Worm (Caenorhabditis elegans) whole organism, midembryonic: ENCODE data around the gene pap-3.

Experiments
- cog-1 ChIP-seq: sonication (generic microtip); optimal IDR thresholded peaks from 2 replicates; lab custom pipeline; 2016; ENCODE audit warnings: missing genetic modification characterization, missing compliant biosample characterization
- ref-1 ChIP-seq: fragments of 200-800 bp; sonication (Bioruptor generic); conservative IDR thresholded peaks from 2 replicates; pipeline ENCODE4 v1.3.6; 2022; ENCODE audit warnings: missing genetic modification reagents, missing genetic modification characterization, missing compliant biosample characterization
- tab-1 ChIP-seq: fragments of 200-800 bp; sonication (Bioruptor generic); IDR thresholded peaks from 2 replicates; pipeline ENCODE4 v1.3.6; 2022; ENCODE audit warnings: missing genetic modification characterization, missing compliant biosample characterization
- ztf-23 ChIP-seq: fragments of 200-800 bp; sonication (Bioruptor generic); IDR thresholded peaks from 2 replicates; pipeline ENCODE4 v1.3.6; 2022; ENCODE audit warnings: missing genetic modification reagents, missing genetic modification characterization, missing compliant biosample characterization
- ztf-29 ChIP-seq: fragments of 200-800 bp; sonication (Bioruptor generic); IDR thresholded peaks from 2 replicates; pipeline ENCODE4 v1.3.6; 2022; ENCODE audit warnings: missing genetic modification reagents, missing genetic modification characterization, missing compliant biosample characterization

DNA sequence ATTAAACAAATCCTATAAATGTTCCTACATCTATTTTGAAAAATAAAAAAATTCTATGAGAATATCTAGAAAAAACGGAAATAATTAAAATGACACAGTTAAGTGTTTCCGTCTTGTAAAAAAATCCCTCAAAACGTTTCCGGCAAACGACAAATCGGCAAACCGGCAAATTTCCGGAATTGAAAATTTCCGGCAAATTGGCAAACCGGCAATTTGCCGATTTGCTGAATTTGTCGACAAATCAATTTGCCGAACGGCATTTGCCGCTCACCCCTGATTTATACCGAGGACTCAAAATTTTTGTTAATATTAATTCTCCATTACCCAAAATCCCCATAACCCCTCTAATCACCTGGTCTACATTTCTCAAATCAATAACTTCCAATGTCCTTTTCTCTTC, 36.7 kb upstream of the pap-3 start:
- no peak for TF ChIP-seq ref-1 (GFP tag; lab: Robert Waterston, UW)
- no peak for TF ChIP-seq ztf-29 (GFP tag; lab: Robert Waterston, UW)
- no peak for TF ChIP-seq ztf-23 (GFP tag; lab: Robert Waterston, UW)
- TF ChIP-seq tab-1 (GFP tag; lab: Robert Waterston, UW), result no peak
- TF ChIP-seq cog-1 (tag; lab: Kevin White, UChicago), result no peak
